Fruit fly (Drosophila melanogaster): Measurements from ENCODE around the gene ERp44.

ERp44 gene

DNA sequence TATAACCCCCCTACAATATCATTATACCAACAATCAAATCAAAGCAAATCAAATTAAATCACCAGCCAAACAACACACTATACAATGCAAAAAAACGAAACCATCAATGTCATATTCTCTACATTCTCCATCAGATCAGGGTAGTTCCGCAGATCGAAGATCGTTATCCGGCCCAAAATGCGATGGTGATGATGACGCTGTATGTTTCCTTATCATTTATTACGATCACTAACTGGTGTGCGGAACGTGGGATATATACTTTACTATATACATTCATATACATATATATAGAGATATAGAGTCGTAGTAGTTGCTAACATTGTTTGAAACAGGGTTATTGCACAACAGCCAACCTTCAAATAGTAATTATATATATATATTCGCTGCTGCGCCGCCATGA lies 16.2 kb downstream of the ERp44 start:
- TF ChIP-seq CTCF (optimal IDR thresholded peaks at IDR 0.05) (no peak), CG8478 (optimal IDR thresholded peaks at IDR 0.05) (no peak)

DNA sequence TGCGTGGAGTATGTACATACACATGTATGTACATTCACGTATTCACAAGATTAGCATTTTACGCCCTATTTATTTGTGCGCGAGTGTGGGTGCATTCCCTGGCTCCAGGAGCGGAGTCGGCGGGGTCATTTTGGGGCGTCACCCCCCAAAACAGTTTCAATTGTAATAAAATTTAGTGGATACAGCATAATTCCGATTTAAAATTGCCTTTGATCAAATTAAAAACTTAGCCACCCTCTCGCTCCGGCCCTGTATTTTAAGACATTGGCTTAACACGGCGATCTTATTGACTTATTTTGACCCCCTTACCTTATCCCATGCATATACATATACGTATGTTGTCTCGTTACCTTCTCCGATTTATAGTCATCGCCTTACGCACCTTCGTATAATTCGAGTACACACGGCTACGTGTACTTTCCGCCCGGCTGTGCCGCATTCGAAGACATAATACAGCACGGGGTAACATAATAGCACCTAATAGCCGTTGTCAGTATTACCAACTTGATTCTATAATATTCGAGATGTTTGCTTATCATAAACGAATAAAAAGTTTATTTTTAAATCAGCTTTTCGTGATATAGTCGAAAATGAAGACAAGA lies 18.1 kb downstream of the ERp44 start:
- TF ChIP-seq CG8478 (optimal IDR thresholded peaks at IDR 0.05), result no peak
- no peak for TF ChIP-seq CTCF (optimal IDR thresholded peaks at IDR 0.05)

DNA sequence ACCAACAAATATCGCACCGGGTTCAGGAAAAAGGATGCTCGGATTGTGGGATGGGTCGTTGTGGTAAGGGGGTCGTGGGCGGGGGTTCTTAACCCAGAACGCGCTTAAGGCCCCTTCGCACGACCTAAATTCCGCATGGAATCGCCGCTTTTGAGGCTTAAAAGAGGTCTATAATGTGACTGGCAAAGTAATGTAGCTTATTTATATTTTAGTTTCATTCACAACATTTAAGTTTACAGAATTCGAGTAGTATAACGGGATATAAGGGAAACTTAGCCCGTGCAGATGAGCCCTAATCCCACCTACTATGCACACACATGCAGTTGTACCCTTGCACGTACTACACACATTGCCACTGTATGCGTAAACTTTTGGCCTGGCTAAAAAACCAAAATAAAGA lies 18.7 kb downstream of the ERp44 start:
- TF ChIP-seq CG8478 (optimal IDR thresholded peaks at IDR 0.05) (no peak), CTCF (optimal IDR thresholded peaks at IDR 0.05) (no peak)

DNA sequence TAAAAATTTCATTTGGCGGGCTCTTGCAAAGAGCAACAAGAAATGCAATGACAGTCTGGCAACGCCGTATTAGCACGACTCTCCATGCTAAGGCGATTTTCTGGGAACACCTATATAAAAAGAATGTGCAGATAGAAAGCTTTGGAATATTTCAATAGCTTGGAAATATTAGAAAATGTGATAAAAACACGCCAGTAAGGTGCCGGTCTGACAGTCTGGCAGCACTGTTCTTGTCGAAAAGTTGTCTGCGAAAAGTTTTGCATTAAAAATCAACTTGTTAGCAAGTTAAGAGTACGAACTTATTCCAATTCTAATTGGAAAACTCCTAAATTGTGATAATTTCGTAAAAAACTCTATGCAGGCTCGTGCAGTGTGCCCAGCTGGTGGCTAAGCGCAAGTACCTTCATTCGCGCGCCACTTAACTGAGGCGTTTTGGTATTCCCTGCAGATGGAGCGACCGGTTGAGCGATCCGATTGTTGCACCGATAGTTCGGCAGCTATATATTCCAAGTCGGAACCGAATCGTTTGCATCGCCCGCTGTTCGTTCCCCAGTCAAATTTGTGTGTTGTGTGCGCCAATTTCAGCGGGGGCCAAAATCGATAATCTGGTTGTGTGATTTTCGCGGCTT lies 19.5 kb downstream of the ERp44 start, which contains the start of gene eas:
Gene eas (plus strand): TSS at position 451 of the 629 bp plus-strand sequence.
- TF ChIP-seq CG8478 (optimal IDR thresholded peaks at IDR 0.05) (no peak), CTCF (optimal IDR thresholded peaks at IDR 0.05) (peak; percentile 20 to 36)

DNA sequence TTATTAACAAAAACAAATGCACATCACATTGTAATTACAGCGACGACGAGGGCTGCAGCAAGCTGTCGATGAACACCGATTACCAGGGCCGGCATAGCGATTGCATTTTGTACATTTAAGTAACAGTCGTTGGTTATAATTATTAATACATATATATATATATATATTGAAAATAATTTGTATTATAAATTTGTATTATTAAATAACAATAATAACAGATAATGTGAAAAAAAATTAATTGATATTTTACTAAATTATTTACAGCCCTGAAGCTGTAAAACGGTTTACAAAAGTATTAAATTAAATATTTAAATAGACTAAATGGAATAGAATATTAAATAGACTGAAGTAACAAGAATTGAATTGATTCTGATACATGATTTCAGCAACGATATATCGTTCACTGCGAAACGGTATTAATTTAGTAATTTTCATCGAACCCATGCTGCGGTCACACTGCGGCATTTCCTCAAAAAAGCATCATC lies 21.6 kb downstream of the ERp44 start, which contains the start of the genes kat80 and Prosalpha4:
Gene kat80 (minus strand): TSS at position 327 of the 485 bp plus-strand sequence.
Gene Prosalpha4 (plus strand): TSS at position 417 of the 485 bp plus-strand sequence.
- TF ChIP-seq CG8478 (optimal IDR thresholded peaks at IDR 0.05), result no peak
- no peak for TF ChIP-seq CTCF (optimal IDR thresholded peaks at IDR 0.05)

DNA sequence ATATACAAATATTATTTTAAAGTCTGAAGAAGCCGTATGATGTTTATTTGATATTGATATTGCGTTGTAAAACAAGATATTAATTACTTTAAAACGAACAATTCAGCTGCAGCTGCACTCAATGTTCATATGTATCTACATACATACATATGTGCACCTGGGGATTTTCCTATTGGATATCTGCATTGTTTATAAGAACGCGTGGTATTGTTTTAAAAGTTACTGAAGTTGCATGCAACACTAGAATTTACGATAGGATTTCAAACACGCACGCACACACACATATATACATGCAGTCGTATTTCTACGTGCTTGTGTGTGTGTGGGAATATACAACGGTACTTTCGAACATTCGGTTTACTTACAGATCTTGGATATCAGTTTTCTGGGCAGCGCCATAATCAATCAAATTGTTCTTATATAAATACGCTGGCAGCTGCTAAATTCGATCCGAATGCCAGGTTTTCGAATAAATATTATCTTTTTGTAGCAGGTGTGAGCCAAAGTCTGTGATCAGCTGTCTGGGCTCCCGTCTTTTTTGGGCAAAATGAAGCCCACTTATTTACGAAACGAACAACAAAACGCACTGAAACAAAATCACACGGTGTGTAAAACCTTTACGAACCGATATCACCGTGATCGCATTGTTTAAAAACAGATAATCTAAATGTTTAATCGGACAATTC lies 22.2 kb downstream of the ERp44 start:
- no peak for TF ChIP-seq CTCF (optimal IDR thresholded peaks at IDR 0.05)

DNA sequence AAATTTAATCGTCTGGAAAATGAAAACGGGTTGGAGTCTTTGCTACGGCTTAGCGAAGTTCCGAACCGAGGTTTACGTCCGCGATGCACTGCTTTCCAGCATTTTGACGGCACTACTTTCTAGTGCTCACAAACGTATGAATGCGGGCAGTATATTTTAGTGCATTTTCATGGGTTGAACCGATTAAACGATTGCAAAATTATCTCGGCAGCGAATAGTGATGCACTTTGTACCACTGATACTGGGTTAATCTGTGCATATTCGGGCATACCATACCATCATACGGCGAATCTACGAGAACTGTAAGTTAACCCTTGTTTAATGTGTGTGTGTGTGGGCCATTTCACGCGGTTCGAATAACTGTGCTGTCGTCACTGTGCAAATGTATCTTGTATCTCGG lies 26.7 kb downstream of the ERp44 start, which contains the start of gene Mfe2:
Gene Mfe2 (plus strand): TSS at position 157 of the 400 bp plus-strand sequence.
- peak; percentile 71 to 77 for TF ChIP-seq CTCF (optimal IDR thresholded peaks at IDR 0.05)
- TF ChIP-seq CG8478 (optimal IDR thresholded peaks at IDR 0.05), result no peak

DNA sequence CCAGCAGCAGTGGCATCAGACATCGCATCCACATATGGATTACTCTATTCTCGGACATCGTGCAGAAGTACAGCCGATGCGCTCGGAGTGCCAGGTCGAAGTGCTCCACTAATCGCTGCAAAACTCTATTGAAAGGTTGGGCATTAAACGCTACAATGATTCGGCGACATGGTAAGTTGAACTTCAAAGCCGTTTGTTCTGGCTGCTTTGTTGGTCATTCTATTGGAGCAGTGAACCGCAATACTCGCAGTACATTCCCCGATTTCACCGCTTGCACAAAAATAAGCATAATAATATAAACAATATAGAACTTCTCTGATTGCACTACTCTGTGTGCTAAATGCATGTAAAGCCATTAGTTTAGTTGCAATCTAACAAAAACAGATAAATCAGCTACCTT lies 31.1 kb downstream of the ERp44 start, which contains the start of gene CG12507:
Gene CG12507 (minus strand): TSS at position 101 of the 400 bp plus-strand sequence.
- TF ChIP-seq CTCF (optimal IDR thresholded peaks at IDR 0.05), result no peak
- TF ChIP-seq CG8478 (optimal IDR thresholded peaks at IDR 0.05), result no peak

DNA sequence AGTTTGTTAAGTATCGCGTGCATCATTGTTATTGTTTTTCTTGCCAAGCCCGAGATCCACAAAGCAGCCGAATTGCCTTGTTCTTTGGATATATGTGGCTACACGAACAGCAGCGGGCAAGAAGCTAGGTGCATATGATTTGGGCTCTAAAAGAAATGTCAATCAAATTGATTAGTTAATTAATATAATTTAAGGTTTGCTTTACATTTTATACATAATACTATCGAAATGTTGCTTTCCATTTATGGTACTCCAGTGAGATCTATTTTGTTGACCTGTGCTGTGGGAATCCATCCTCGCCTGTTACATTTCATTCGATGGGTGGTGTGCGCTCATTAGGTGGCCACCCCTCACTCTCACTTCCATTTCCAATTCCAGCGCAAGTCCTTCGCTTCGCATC lies 34.1 kb downstream of the ERp44 start:
- TF ChIP-seq CG8478 (optimal IDR thresholded peaks at IDR 0.05) (no peak), CTCF (optimal IDR thresholded peaks at IDR 0.05) (no peak)

DNA sequence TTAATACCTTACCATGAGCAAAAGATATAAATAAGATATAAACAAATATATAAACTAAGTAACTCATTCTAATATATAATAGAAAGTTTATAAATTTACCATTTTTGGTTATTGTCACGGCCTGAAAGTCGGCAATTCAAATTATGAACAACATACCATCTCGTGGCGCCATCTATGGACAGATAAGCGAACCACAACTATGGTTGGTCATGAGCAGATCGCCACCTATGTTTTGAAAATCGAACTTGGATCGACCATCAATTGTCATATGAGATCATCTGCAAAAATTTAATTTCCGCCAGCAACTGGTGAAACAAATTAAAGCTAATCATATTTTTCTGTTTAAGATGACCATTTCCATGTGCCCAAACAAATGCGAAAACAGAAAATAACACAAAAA lies 52.8 kb downstream of the ERp44 start:
- TF ChIP-seq CTCF (optimal IDR thresholded peaks at IDR 0.05) (peak; percentile 93 to 95), CG8478 (optimal IDR thresholded peaks at IDR 0.05) (no peak)

DNA sequence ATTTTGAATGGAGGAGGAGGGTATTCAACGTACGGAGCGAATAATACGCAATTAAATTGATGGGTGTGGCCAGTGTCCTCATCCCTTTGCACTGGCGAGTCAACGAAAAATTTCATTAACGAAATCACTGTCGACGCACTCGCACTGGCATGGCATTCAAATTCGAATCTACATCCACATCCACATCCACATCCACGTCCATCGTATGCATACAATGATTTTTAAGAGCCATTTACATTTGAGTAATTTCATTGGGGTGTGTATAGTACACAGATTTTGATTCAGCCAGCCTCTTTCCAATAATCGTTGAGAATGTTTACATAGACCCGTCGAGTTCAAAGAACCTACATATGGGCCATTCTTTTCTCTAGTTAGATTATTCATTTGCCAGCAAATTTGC lies 53.5 kb downstream of the ERp44 start:
- TF ChIP-seq CTCF (optimal IDR thresholded peaks at IDR 0.05), result no peak
- no peak for TF ChIP-seq CG8478 (optimal IDR thresholded peaks at IDR 0.05)
